Worm (Caenorhabditis elegans) whole organism, L2 larva: ENCODE measurements around the gene F41H10.4.
"Not testable (repeated sequence)": the region's sequence is repeated elsewhere in the genome, so short reads cannot be mapped to it uniquely, and the experiment has no call there.

ENCODE experiments used
- C34F6.9 ChIP-seq: fragments of 150-350 bp; optimal IDR thresholded peaks from 2 replicates; lab custom pipeline; 2014; ENCODE audit warnings: missing biosample characterization, missing genetic modification characterization
- F13H6.1 ChIP-seq: sonication (generic microtip); optimal IDR thresholded peaks from 2 replicates; lab custom pipeline; 2016; ENCODE audit warnings: missing genetic modification characterization, missing compliant biosample characterization
- R02D3.7 ChIP-seq: fragments of 150-350 bp; optimal IDR thresholded peaks from 2 replicates; lab custom pipeline; 2014; ENCODE audit warnings: missing biosample characterization, missing genetic modification characterization
- ZK546.5 ChIP-seq: sonication (generic microtip); optimal IDR thresholded peaks from 2 replicates; lab custom pipeline; 2017; ENCODE audit warnings: missing biosample characterization, missing genetic modification characterization
- aly-2 ChIP-seq: fragments of 150-350 bp; optimal IDR thresholded peaks from 2 replicates; lab custom pipeline; 2014; ENCODE audit warnings: missing biosample characterization, missing genetic modification characterization
- ama-1 ChIP-seq: fragments of 150-350 bp; optimal IDR thresholded peaks from 2 replicates; lab custom pipeline; 2018; ENCODE audit warnings: inconsistent platforms
- blmp-1 ChIP-seq: sonication (generic microtip); optimal IDR thresholded peaks from 2 replicates; lab custom pipeline; 2017; ENCODE audit warnings: missing genetic modification characterization, mild to moderate bottlenecking, missing compliant biosample characterization, antibody characterized with exemption, moderate library complexity; ENCODE audit not compliant: insufficient read depth
- crh-2 ChIP-seq: sonication (generic microtip); optimal IDR thresholded peaks from 2 replicates; lab custom pipeline; 2017; ENCODE audit warnings: missing biosample characterization, missing genetic modification characterization
- egl-27 ChIP-seq: sonication (generic microtip); optimal IDR thresholded peaks from 3 replicates; lab custom pipeline; 2017; ENCODE audit warnings: missing biosample characterization, missing genetic modification reagents, missing genetic modification characterization
- fos-1 ChIP-seq: fragments of 150-350 bp; optimal IDR thresholded peaks from 2 replicates; lab custom pipeline; 2014; ENCODE audit warnings: missing biosample characterization, missing genetic modification characterization
- gmeb-1 ChIP-seq: fragments of 150-350 bp; optimal IDR thresholded peaks from 2 replicates; lab custom pipeline; 2014; ENCODE audit warnings: missing biosample characterization, missing genetic modification characterization
- lin-11 ChIP-seq: fragments of 150-350 bp; sonication (generic microtip); optimal IDR thresholded peaks from 2 replicates; lab custom pipeline; 2014; ENCODE audit warnings: missing biosample characterization, missing genetic modification characterization, inconsistent platforms, mixed read lengths
- lin-13 ChIP-seq: fragments of 150-350 bp; optimal IDR thresholded peaks from 2 replicates; lab custom pipeline; 2014; ENCODE audit warnings: missing biosample characterization, missing genetic modification reagents, missing genetic modification characterization
- lin-39 ChIP-seq: fragments of 150-350 bp; optimal IDR thresholded peaks from 2 replicates; lab custom pipeline; 2014; ENCODE audit warnings: missing biosample characterization, missing genetic modification reagents, missing genetic modification characterization
- lsy-2 ChIP-seq, 2 experiments: fragments of 150-350 bp in 1 of 2; sonication (generic microtip) in 1 of 2; optimal IDR thresholded peaks; 2 replicates each; lab custom pipeline; 2014 to 2017; ENCODE audit warnings: missing biosample characterization in 2 of 2, missing genetic modification characterization in 2 of 2
- mab-5 ChIP-seq: fragments of 150-350 bp; optimal IDR thresholded peaks from 2 replicates; lab custom pipeline; 2014; ENCODE audit warnings: missing biosample characterization, missing genetic modification characterization
- mdl-1 ChIP-seq, 2 experiments: fragments of 150-350 bp in 1 of 2; sonication (generic microtip) in 1 of 2; optimal IDR thresholded peaks; 2 replicates each; lab custom pipeline; 2017; ENCODE audit warnings: missing biosample characterization in 2 of 2, missing genetic modification characterization in 2 of 2
- nhr-10 ChIP-seq: sonication (generic microtip); optimal IDR thresholded peaks from 2 replicates; lab custom pipeline; 2017; ENCODE audit warnings: missing biosample characterization, missing genetic modification characterization
- nhr-11 ChIP-seq: fragments of 150-350 bp; optimal IDR thresholded peaks from 2 replicates; lab custom pipeline; 2014; ENCODE audit warnings: missing biosample characterization, missing genetic modification characterization
- nhr-12 ChIP-seq: fragments of 150-350 bp; optimal IDR thresholded peaks from 2 replicates; lab custom pipeline; 2014; ENCODE audit warnings: missing biosample characterization, missing genetic modification characterization
- nhr-129 ChIP-seq: fragments of 150-350 bp; optimal IDR thresholded peaks from 2 replicates; lab custom pipeline; 2014; ENCODE audit warnings: missing biosample characterization, missing genetic modification characterization
- nhr-21 ChIP-seq: fragments of 150-350 bp; optimal IDR thresholded peaks from 2 replicates; lab custom pipeline; 2014; ENCODE audit warnings: missing biosample characterization, missing genetic modification characterization
- nhr-23 ChIP-seq: fragments of 150-350 bp; optimal IDR thresholded peaks from 2 replicates; lab custom pipeline; 2014; ENCODE audit warnings: missing biosample characterization, missing genetic modification reagents, missing genetic modification characterization
- nhr-25 ChIP-seq: fragments of 150-350 bp; sonication (generic microtip); optimal IDR thresholded peaks from 3 replicates; lab custom pipeline; 2014; ENCODE audit warnings: missing biosample characterization, missing genetic modification characterization
- nhr-6 ChIP-seq: fragments of 150-350 bp; optimal IDR thresholded peaks from 2 replicates; lab custom pipeline; 2014; ENCODE audit warnings: missing biosample characterization, missing genetic modification characterization
- peb-1 ChIP-seq: fragments of 150-350 bp; optimal IDR thresholded peaks from 2 replicates; lab custom pipeline; 2014; ENCODE audit warnings: missing biosample characterization, missing genetic modification characterization
- sem-4 ChIP-seq: fragments of 150-350 bp; optimal IDR thresholded peaks from 2 replicates; lab custom pipeline; 2014; ENCODE audit warnings: missing biosample characterization, missing genetic modification reagents, missing genetic modification characterization
- sma-3 ChIP-seq: sonication (generic microtip); optimal IDR thresholded peaks from 2 replicates; lab custom pipeline; 2016; ENCODE audit warnings: missing genetic modification reagents, missing genetic modification characterization, missing compliant biosample characterization
- sma-9 ChIP-seq, 2 experiments: fragments of 150-350 bp in 1 of 2; sonication (generic microtip) in 1 of 2; optimal IDR thresholded peaks; 2 replicates each; lab custom pipeline; 2014 to 2016; ENCODE audit warnings: missing genetic modification characterization in 2 of 2, mild to moderate bottlenecking in 1 of 2, missing biosample characterization in 1 of 2, missing compliant biosample characterization in 1 of 2, missing genetic modification reagents in 1 of 2, moderate library complexity in 1 of 2
- snpc-4 ChIP-seq: fragments of 150-350 bp; optimal IDR thresholded peaks from 2 replicates; lab custom pipeline; 2014; ENCODE audit warnings: missing biosample characterization, missing genetic modification characterization
- unc-55 ChIP-seq: fragments of 150-350 bp; sonication (generic microtip); optimal IDR thresholded peaks from 3 replicates; lab custom pipeline; 2014; ENCODE audit warnings: missing biosample characterization, missing genetic modification reagents, missing genetic modification characterization
- zag-1 ChIP-seq: fragments of 150-350 bp; optimal IDR thresholded peaks from 2 replicates; lab custom pipeline; 2014; ENCODE audit warnings: missing biosample characterization, missing genetic modification characterization
- ztf-11 ChIP-seq: sonication (generic microtip); optimal IDR thresholded peaks from 2 replicates; lab custom pipeline; 2017; ENCODE audit warnings: missing biosample characterization, missing genetic modification characterization

The F41H10.4 gene

ce11 chrIV:5364135-5364609 is at the start of gene F41H10.4, which contains the start of gene hda-6:
Gene F41H10.4 (plus strand): TSS chrIV:5364559.
Gene hda-6 (minus strand): TSS chrIV:5364306.
- TF ChIP-seq fos-1 (peak; percentile 54), sem-4 (tag; lab: Kevin White, UChicago) (peak; percentile 37), F13H6.1 (peak; percentile 69), gmeb-1 (tag; lab: Kevin White, UChicago) (peak; percentile 80), crh-2 (tag; lab: Kevin White, UChicago) (peak; percentile 72), egl-27 (tag; lab: Kevin White, UChicago) (peak; percentile 24), aly-2 (tag; lab: Kevin White, UChicago) (no peak), zag-1 (no peak), lin-11 (peak; percentile 14), lin-39 (tag; lab: Kevin White, UChicago) (no peak), lsy-2 (tag; optimal IDR thresholded peaks at IDR 0.05; lab: Kevin White, UChicago) (peak; percentile 70 to 91), lin-13 (GFP tag; lab: Kevin White, UChicago) (peak; percentile 59), sma-3 (peak; percentile 64), sma-9 (GFP tag; optimal IDR thresholded peaks at IDR 0.05; lab: Kevin White, UChicago) (peak; percentile 83), sma-9 (tag; optimal IDR thresholded peaks at IDR 0.05; lab: Kevin White, UChicago) (no peak), nhr-6 (tag; lab: Kevin White, UChicago) (peak; percentile 66), R02D3.7 (tag; lab: Kevin White, UChicago) (peak; percentile 13), C34F6.9 (peak; percentile 86), nhr-129 (tag; lab: Kevin White, UChicago) (peak; percentile 76), nhr-25 (tag; lab: Kevin White, UChicago) (peak; percentile 87), mab-5 (tag; lab: Kevin White, UChicago) (peak; percentile 47), nhr-11 (no peak), ZK546.5 (no peak), unc-55 (peak; percentile 75), snpc-4 (tag; lab: Kevin White, UChicago) (no peak), mdl-1 (tag; optimal IDR thresholded peaks at IDR 0.05; lab: Kevin White, UChicago) (peak in 1 of 2 experiments; percentile 29), nhr-12 (tag; lab: Kevin White, UChicago) (no peak), nhr-21 (peak; percentile 55)
- TF ChIP-seq, all 48 proteins: peak for 20

- TF ChIP-seq mdl-1 (tag; optimal IDR thresholded peaks at IDR 0.05; lab: Kevin White, UChicago); ztf-11 (tag; lab: Kevin White, UChicago); nhr-10 (tag; lab: Kevin White, UChicago): not testable (repeated sequence)
Measured at ce11 chrIV:5316223-5316622, 48.1 kb upstream of the F41H10.4 start, which contains the start of gene msp-65. Gene msp-65 (plus strand): TSS chrIV:5316523.

- TF ChIP-seq sma-9 (GFP tag; optimal IDR thresholded peaks at IDR 0.05; lab: Kevin White, UChicago) (peak; percentile 27), sma-9 (tag; optimal IDR thresholded peaks at IDR 0.05; lab: Kevin White, UChicago) (no peak), crh-2 (tag; lab: Kevin White, UChicago) (peak; percentile 25), nhr-21 (peak; percentile 16), F13H6.1 (peak; percentile 5), gmeb-1 (tag; lab: Kevin White, UChicago) (peak; percentile 58), peb-1 (no peak), nhr-6 (tag; lab: Kevin White, UChicago) (peak; percentile 27), nhr-25 (tag; lab: Kevin White, UChicago) (no peak), ama-1 (lab: Kevin White, UChicago) (peak; percentile 87), snpc-4 (tag; lab: Kevin White, UChicago) (peak; percentile 95), C34F6.9 (no peak), fos-1 (peak; percentile 2), nhr-23 (no peak), ztf-11 (tag; lab: Kevin White, UChicago) (no peak), sma-3 (peak; percentile 63)
Measured at ce11 chrIV:5317106-5317505, 47.3 kb upstream of the F41H10.4 start.

- TF ChIP-seq snpc-4 (tag; lab: Kevin White, UChicago) (peak; percentile 20), blmp-1 (tag; lab: Kevin White, UChicago) (no peak), unc-55 (peak; percentile 26), sma-9 (GFP tag; optimal IDR thresholded peaks at IDR 0.05; lab: Kevin White, UChicago) (peak; percentile 12), sma-9 (tag; optimal IDR thresholded peaks at IDR 0.05; lab: Kevin White, UChicago) (no peak), C34F6.9 (peak; percentile 48), lin-13 (GFP tag; lab: Kevin White, UChicago) (no peak)
Measured at ce11 chrIV:5318835-5319303, 45.5 kb upstream of the F41H10.4 start, which contains the start of gene slc-46A. Gene slc-46A (plus strand): TSS chrIV:5319253.
